Worm (Caenorhabditis elegans): ENCODE data around the gene col-91.

col-91 gene

ce11 chrIII:8307356-8307755 lies 43.9 kb upstream of the col-91 start, which contains the start of the genes F10E9.7 and F10E9.5 (continued):
- no peak for TF ChIP-seq nhr-12 (tag; optimal IDR thresholded peaks at IDR 0.05)

ce11 chrIII:8305816-8306215 lies 42.4 kb upstream of the col-91 start:
- no peak for TF ChIP-seq lin-32 (GFP tag; optimal IDR thresholded peaks at IDR 0.05)
- no peak for TF ChIP-seq ceh-43 (GFP tag; optimal IDR thresholded peaks at IDR 0.05)
- no peak for TF ChIP-seq unc-62 (GFP tag; optimal IDR thresholded peaks at IDR 0.05)
- no peak for TF ChIP-seq lin-13 (tag; optimal IDR thresholded peaks at IDR 0.05)
- TF ChIP-seq mls-2 (tag; optimal IDR thresholded peaks at IDR 0.05) = no peak
- TF ChIP-seq nhr-76 (tag; optimal IDR thresholded peaks at IDR 0.05) = no peak
- no peak for TF ChIP-seq elt-3 (tag; optimal IDR thresholded peaks at IDR 0.05)
- TF ChIP-seq bed-3 (GFP tag; optimal IDR thresholded peaks at IDR 0.05) = no peak
- TF ChIP-seq snpc-4 (tag; optimal IDR thresholded peaks at IDR 0.05) = no peak
- no peak for TF ChIP-seq hlh-1 (tag; optimal IDR thresholded peaks at IDR 0.05)
- no peak for TF ChIP-seq sem-2 (GFP tag; optimal IDR thresholded peaks at IDR 0.05)
- TF ChIP-seq nhr-12 (tag; optimal IDR thresholded peaks at IDR 0.05) = no peak
- no peak for TF ChIP-seq mab-5 (tag; optimal IDR thresholded peaks at IDR 0.05)
- TF ChIP-seq sptf-1 (tag; optimal IDR thresholded peaks at IDR 0.05) = no peak
- TF ChIP-seq ceh-39 (tag; optimal IDR thresholded peaks at IDR 0.05) = no peak
- TF ChIP-seq ham-2 (GFP tag; optimal IDR thresholded peaks at IDR 0.05) = no peak
- TF ChIP-seq pha-4 (tag; optimal IDR thresholded peaks at IDR 0.05) = no peak
- TF ChIP-seq blmp-1 (tag; optimal IDR thresholded peaks at IDR 0.05) = no peak
- no peak for TF ChIP-seq unc-120 (tag; optimal IDR thresholded peaks at IDR 0.05; ENCODE audit: poor library complexity, severe bottlenecking)

ce11 chrIII:8305304-8305703 lies 41.8 kb upstream of the col-91 start:
- TF ChIP-seq unc-39 (tag; optimal IDR thresholded peaks at IDR 0.05) = no peak
- no peak for TF ChIP-seq nhr-12 (tag; optimal IDR thresholded peaks at IDR 0.05)
- no peak for TF ChIP-seq mab-5 (tag; optimal IDR thresholded peaks at IDR 0.05)
- no peak for TF ChIP-seq blmp-1 (tag; optimal IDR thresholded peaks at IDR 0.05)
- no peak for TF ChIP-seq ham-2 (GFP tag; optimal IDR thresholded peaks at IDR 0.05)
- no peak for TF ChIP-seq sptf-1 (tag; optimal IDR thresholded peaks at IDR 0.05)
- no peak for TF ChIP-seq snpc-4 (tag; optimal IDR thresholded peaks at IDR 0.05)
- no peak for TF ChIP-seq nhr-237 (tag; optimal IDR thresholded peaks at IDR 0.05)
- no peak for TF ChIP-seq nhr-76 (tag; optimal IDR thresholded peaks at IDR 0.05)
- no peak for TF ChIP-seq elt-1 (tag; optimal IDR thresholded peaks at IDR 0.05; ENCODE audit: borderline replicate concordance, insufficient read depth)
- no peak for TF ChIP-seq drap-1 (GFP tag; optimal IDR thresholded peaks at IDR 0.05)
- TF ChIP-seq lin-32 (GFP tag; optimal IDR thresholded peaks at IDR 0.05) = no peak
- no peak for TF ChIP-seq ceh-83 (GFP tag; optimal IDR thresholded peaks at IDR 0.05)
- no peak for TF ChIP-seq lin-13 (tag; optimal IDR thresholded peaks at IDR 0.05)
- no peak for TF ChIP-seq ces-1 (GFP tag; optimal IDR thresholded peaks at IDR 0.05)
- no peak for TF ChIP-seq unc-120 (tag; optimal IDR thresholded peaks at IDR 0.05; ENCODE audit: poor library complexity, severe bottlenecking)
- TF ChIP-seq pha-4 (tag; optimal IDR thresholded peaks at IDR 0.05) = no peak
- TF ChIP-seq lsy-2 (tag; optimal IDR thresholded peaks at IDR 0.05) = no peak

ce11 chrIII:8303440-8303839 lies 40.0 kb upstream of the col-91 start:
- TF ChIP-seq flh-1 (GFP tag; optimal IDR thresholded peaks at IDR 0.05) (no peak), zip-8 (tag; optimal IDR thresholded peaks at IDR 0.05) (peak; percentile 95), ceh-83 (GFP tag; optimal IDR thresholded peaks at IDR 0.05) (no peak)

ce11 chrIII:8300860-8301396 lies 37.5 kb upstream of the col-91 start:
- TF ChIP-seq drap-1 (GFP tag; optimal IDR thresholded peaks at IDR 0.05) (no peak), zip-8 (tag; optimal IDR thresholded peaks at IDR 0.05) (no peak), cnd-1 (tag; optimal IDR thresholded peaks at IDR 0.05) (peak; percentile 8), M03D4.4 (tag; optimal IDR thresholded peaks at IDR 0.05) (no peak), mls-2 (tag; optimal IDR thresholded peaks at IDR 0.05) (peak; percentile 15), ces-1 (GFP tag; optimal IDR thresholded peaks at IDR 0.05) (peak; percentile 54), ceh-83 (GFP tag; optimal IDR thresholded peaks at IDR 0.05) (peak; percentile 65), pha-4 (tag; optimal IDR thresholded peaks at IDR 0.05) (peak; percentile 27), nhr-237 (tag; optimal IDR thresholded peaks at IDR 0.05) (no peak)

- no peak for TF ChIP-seq mep-1 (tag; optimal IDR thresholded peaks at IDR 0.05)
- no peak for TF ChIP-seq flh-1 (GFP tag; optimal IDR thresholded peaks at IDR 0.05)
- no peak for TF ChIP-seq cnd-1 (tag; optimal IDR thresholded peaks at IDR 0.05)
- no peak for TF ChIP-seq lin-13 (tag; optimal IDR thresholded peaks at IDR 0.05)
- no peak for TF ChIP-seq lsy-2 (tag; optimal IDR thresholded peaks at IDR 0.05)
- no peak for TF ChIP-seq snpc-4 (tag; optimal IDR thresholded peaks at IDR 0.05)
- no peak for TF ChIP-seq tbx-8 (GFP tag; optimal IDR thresholded peaks at IDR 0.05)
- no peak for TF ChIP-seq ceh-39 (tag; optimal IDR thresholded peaks at IDR 0.05)
- no peak for TF ChIP-seq nhr-2 (tag; optimal IDR thresholded peaks at IDR 0.05)
- no peak for TF ChIP-seq mls-2 (tag; optimal IDR thresholded peaks at IDR 0.05)
- no peak for TF ChIP-seq M03D4.4 (tag; optimal IDR thresholded peaks at IDR 0.05)
- no peak for TF ChIP-seq nhr-12 (tag; optimal IDR thresholded peaks at IDR 0.05)
These were observed 36.3 kb upstream of the col-91 start for ce11 chrIII:8299734-8300133.
